In the genomic region with DNA sequence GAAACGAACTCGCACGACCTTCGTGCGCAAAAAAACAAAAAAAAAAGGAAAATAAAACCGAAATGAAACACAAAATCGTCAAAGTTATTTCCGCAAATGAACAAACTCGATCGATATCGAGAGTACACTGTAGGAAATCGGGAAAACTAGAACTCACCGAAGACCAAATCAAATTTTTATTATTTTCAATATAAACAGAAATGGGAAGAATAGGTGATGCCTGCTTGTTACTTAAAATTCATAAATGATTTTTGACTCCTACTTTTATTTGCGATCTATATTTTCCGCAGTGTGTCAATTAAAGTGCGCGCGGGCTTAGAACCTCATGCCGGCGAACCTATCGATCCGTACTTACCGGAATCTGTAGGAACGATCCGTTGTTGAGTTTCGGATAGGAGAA, we compare ENCODE assay signal across 1 fruit fly cellular context.
TF ChIP-seq lines count a peak whose summit lies in the region.

No protein-coding gene starts in this region.

TF ChIP-seq in whole organism, embryonic, 481 proteins besides CTCF, POLR2A, EP300 and RAD21 (continued from another document and continues in another):
- TF ChIP-seq Dp (GFP tag; optimal IDR thresholded peaks at IDR 0.05; lab: Kevin White, UChicago) (no peak), Lhr (GFP tag; optimal IDR thresholded peaks at IDR 0.05; lab: Kevin White, UChicago) (no peak), ham (GFP tag; IDR thresholded peaks at IDR 0.05; lab: Robert Waterston, UW) (no peak), lilli (GFP tag; optimal IDR thresholded peaks at IDR 0.05; lab: Kevin White, UChicago) (peak; percentile 38), so (GFP tag; IDR thresholded peaks at IDR 0.05; lab: Robert Waterston, UW) (no peak), Optix (GFP tag; IDR thresholded peaks at IDR 0.05; lab: Robert Waterston, UW) (no peak), pita (GFP tag; optimal IDR thresholded peaks at IDR 0.05; lab: Kevin White, UChicago) (no peak), CG15601 (tag; optimal IDR thresholded peaks at IDR 0.05; lab: Kevin White, UChicago) (no peak), jigr1 (GFP tag; IDR thresholded peaks at IDR 0.05; lab: Robert Waterston, UW) (no peak), CG18619 (GFP tag; optimal IDR thresholded peaks at IDR 0.05; lab: Kevin White, UChicago) (no peak), sim (GFP tag; IDR thresholded peaks at IDR 0.05; lab: Robert Waterston, UW) (no peak), BEAF-32 (GFP tag; optimal IDR thresholded peaks at IDR 0.05; lab: Kevin White, UChicago) (no peak), lov (optimal IDR thresholded peaks at IDR 0.05; lab: Kevin White, UChicago) (no peak), lov (GFP tag; IDR thresholded peaks at IDR 0.05; lab: Robert Waterston, UW) (no peak), CG31388 (GFP tag; optimal IDR thresholded peaks at IDR 0.05; lab: Kevin White, UChicago) (no peak), CG33557 (GFP tag; optimal IDR thresholded peaks at IDR 0.05; lab: Kevin White, UChicago) (no peak), CG16779 (GFP tag; IDR thresholded peaks at IDR 0.05; lab: Robert Waterston, UW) (no peak), gsb (GFP tag; IDR thresholded peaks at IDR 0.05; lab: Robert Waterston, UW) (no peak), wor (GFP tag; IDR thresholded peaks at IDR 0.05; lab: Robert Waterston, UW) (no peak), crol (GFP tag; IDR thresholded peaks at IDR 0.05; lab: Robert Waterston, UW) (no peak), pum (GFP tag; optimal IDR thresholded peaks at IDR 0.05; lab: Kevin White, UChicago) (no peak), CG14710 (tag; optimal IDR thresholded peaks at IDR 0.05; lab: Kevin White, UChicago) (no peak), fu2 (GFP tag; optimal IDR thresholded peaks at IDR 0.05; lab: Kevin White, UChicago) (no peak), CG10321 (GFP tag; IDR thresholded peaks at IDR 0.05; lab: Robert Waterston, UW) (no peak), CG8359 (GFP tag; optimal IDR thresholded peaks at IDR 0.05; lab: Kevin White, UChicago; ENCODE audit: borderline replicate concordance) (no peak), ssp (GFP tag; IDR thresholded peaks at IDR 0.05; lab: Robert Waterston, UW) (no peak), pnt (GFP tag; optimal IDR thresholded peaks at IDR 0.05; lab: Kevin White, UChicago) (no peak), CG6254 (GFP tag; optimal IDR thresholded peaks at IDR 0.05; lab: Kevin White, UChicago) (no peak), Med (GFP tag; lab: Kevin White, UChicago) (peak; percentile 52), Bdp1 (GFP tag; optimal IDR thresholded peaks at IDR 0.05; lab: Kevin White, UChicago) (no peak), NC2α (GFP tag; optimal IDR thresholded peaks at IDR 0.05; lab: Kevin White, UChicago) (no peak), ind (GFP tag; optimal IDR thresholded peaks at IDR 0.05; lab: Kevin White, UChicago) (peak; percentile 5), Rfx (GFP tag; IDR thresholded peaks at IDR 0.05; lab: Robert Waterston, UW) (peak; percentile 78), CG11560 (tag; IDR thresholded peaks at IDR 0.05; lab: Robert Waterston, UW) (no peak), CG12071 (GFP tag; optimal IDR thresholded peaks at IDR 0.05; lab: Kevin White, UChicago) (no peak), vnd (GFP tag; IDR thresholded peaks at IDR 0.05; lab: Robert Waterston, UW; ENCODE audit: partially characterized antibody) (no peak), Ssrp (tag; optimal IDR thresholded peaks at IDR 0.05; lab: Kevin White, UChicago) (no peak), dimm (GFP tag; IDR thresholded peaks at IDR 0.05; lab: Robert Waterston, UW) (no peak), CG11456 (GFP tag; IDR thresholded peaks at IDR 0.05; lab: Robert Waterston, UW) (0 out of 3 replicates have a peak, but pooled peaks have one; percentile 6), prd (optimal IDR thresholded peaks at IDR 0.05; lab: Kevin White, UChicago) (no peak), prd (GFP tag; IDR thresholded peaks at IDR 0.05; lab: Robert Waterston, UW) (0 out of 3 replicates have a peak, but pooled peaks have one; percentile 48), Dip3 (GFP tag; optimal IDR thresholded peaks at IDR 0.05; lab: Kevin White, UChicago) (no peak), usp (GFP tag; optimal IDR thresholded peaks at IDR 0.05; lab: Kevin White, UChicago) (no peak), CG18011 (GFP tag; optimal IDR thresholded peaks at IDR 0.05; lab: Kevin White, UChicago) (no peak), CG12219 (GFP tag; optimal IDR thresholded peaks at IDR 0.05; lab: Kevin White, UChicago) (no peak), repo (GFP tag; optimal IDR thresholded peaks at IDR 0.05; lab: Kevin White, UChicago) (no peak), gsb-n (tag; optimal IDR thresholded peaks at IDR 0.05; lab: Kevin White, UChicago) (no peak), Max (GFP tag; optimal IDR thresholded peaks at IDR 0.05; lab: Kevin White, UChicago) (no peak), CG8388 (GFP tag; optimal IDR thresholded peaks at IDR 0.05; lab: Kevin White, UChicago) (no peak), Mrtf (GFP tag; IDR thresholded peaks at IDR 0.05; lab: Robert Waterston, UW) (no peak), run (tag; optimal IDR thresholded peaks at IDR 0.05; lab: Kevin White, UChicago) (no peak), CG7372 (GFP tag; IDR thresholded peaks at IDR 0.05; lab: Robert Waterston, UW) (no peak), Doc3 (GFP tag; IDR thresholded peaks at IDR 0.05; lab: Robert Waterston, UW; ENCODE audit: partially characterized antibody) (no peak), CG17385 (GFP tag; optimal IDR thresholded peaks at IDR 0.05; lab: Kevin White, UChicago) (no peak), br (optimal IDR thresholded peaks at IDR 0.05; lab: Kevin White, UChicago) (no peak), Lpt (GFP tag; optimal IDR thresholded peaks at IDR 0.05; lab: Kevin White, UChicago) (no peak), CG1233 (GFP tag; optimal IDR thresholded peaks at IDR 0.05; lab: Kevin White, UChicago) (no peak), fd64A (GFP tag; optimal IDR thresholded peaks at IDR 0.05; lab: Kevin White, UChicago) (no peak), mam (GFP tag; optimal IDR thresholded peaks at IDR 0.05; lab: Kevin White, UChicago) (no peak), phol (tag; optimal IDR thresholded peaks at IDR 0.05; lab: Kevin White, UChicago) (no peak), ro (GFP tag; IDR thresholded peaks at IDR 0.05; lab: Robert Waterston, UW) (no peak), chinmo (GFP tag; IDR thresholded peaks at IDR 0.05; lab: Robert Waterston, UW; ENCODE audit: partially characterized antibody) (no peak), gt (GFP tag; IDR thresholded peaks at IDR 0.05; lab: Robert Waterston, UW) (no peak), CG31365 (tag; optimal IDR thresholded peaks at IDR 0.05; lab: Kevin White, UChicago) (no peak), tx (GFP tag; optimal IDR thresholded peaks at IDR 0.05; lab: Kevin White, UChicago) (no peak), HmgD (GFP tag; optimal IDR thresholded peaks at IDR 0.05; lab: Kevin White, UChicago) (no peak), Blimp-1 (GFP tag; optimal IDR thresholded peaks at IDR 0.05; lab: Kevin White, UChicago) (no peak), Rx (GFP tag; IDR thresholded peaks at IDR 0.05; lab: Robert Waterston, UW) (no peak), CG6272 (GFP tag; IDR thresholded peaks at IDR 0.05; lab: Robert Waterston, UW) (no peak), Adf1 (GFP tag; IDR thresholded peaks at IDR 0.05; lab: Robert Waterston, UW) (no peak), Hey (tag; optimal IDR thresholded peaks at IDR 0.05; lab: Kevin White, UChicago) (no peak), CG7963 (GFP tag; IDR thresholded peaks at IDR 0.05; lab: Robert Waterston, UW; ENCODE audit: partially characterized antibody) (no peak), toy (GFP tag; IDR thresholded peaks at IDR 0.05; lab: Robert Waterston, UW) (no peak), CG15269 (tag; optimal IDR thresholded peaks at IDR 0.05; lab: Kevin White, UChicago) (peak; percentile 15), eyg (GFP tag; optimal IDR thresholded peaks at IDR 0.05; lab: Kevin White, UChicago) (no peak), pros (GFP tag; optimal IDR thresholded peaks at IDR 0.05; lab: Kevin White, UChicago) (no peak), C15 (GFP tag; IDR thresholded peaks at IDR 0.05; lab: Robert Waterston, UW) (no peak), sc (optimal IDR thresholded peaks at IDR 0.05; lab: Kevin White, UChicago) (no peak), sc (GFP tag; optimal IDR thresholded peaks at IDR 0.05; lab: Kevin White, UChicago) (no peak), YL-1 (GFP tag; optimal IDR thresholded peaks at IDR 0.05; lab: Kevin White, UChicago) (no peak), zen2 (GFP tag; IDR thresholded peaks at IDR 0.05; lab: Robert Waterston, UW; ENCODE audit: partially characterized antibody) (no peak), CG17328 (GFP tag; IDR thresholded peaks at IDR 0.05; lab: Robert Waterston, UW) (no peak), HLH4C (GFP tag; IDR thresholded peaks at IDR 0.05; lab: Robert Waterston, UW; ENCODE audit: partially characterized antibody) (no peak), NfI (GFP tag; optimal IDR thresholded peaks at IDR 0.05; lab: Kevin White, UChicago) (no peak), Tbp (GFP tag; optimal IDR thresholded peaks at IDR 0.05; lab: Kevin White, UChicago) (no peak), CG32772 (GFP tag; IDR thresholded peaks at IDR 0.05; lab: Robert Waterston, UW) (no peak), HmgZ (tag; optimal IDR thresholded peaks at IDR 0.05; lab: Kevin White, UChicago) (no peak), vvl (GFP tag; IDR thresholded peaks at IDR 0.05; lab: Robert Waterston, UW) (no peak), CHES-1-like (GFP tag; optimal IDR thresholded peaks at IDR 0.05; lab: Kevin White, UChicago) (no peak), CG4820 (GFP tag; optimal IDR thresholded peaks at IDR 0.05; lab: Kevin White, UChicago) (no peak), Dip2 (GFP tag; IDR thresholded peaks at IDR 0.05; lab: Robert Waterston, UW) (no peak), gem (tag; optimal IDR thresholded peaks at IDR 0.05; lab: Kevin White, UChicago) (peak; percentile 43), oc (tag; optimal IDR thresholded peaks at IDR 0.05; lab: Kevin White, UChicago) (no peak), H15 (GFP tag; IDR thresholded peaks at IDR 0.05; lab: Robert Waterston, UW) (no peak), crc (GFP tag; optimal IDR thresholded peaks at IDR 0.05; lab: Kevin White, UChicago) (no peak), B-H1 (GFP tag; IDR thresholded peaks at IDR 0.05; lab: Robert Waterston, UW) (no peak; the same call in 2 of the 3 replicates), CG13424 (tag; optimal IDR thresholded peaks at IDR 0.05; lab: Kevin White, UChicago) (no peak), Atf-2 (GFP tag; optimal IDR thresholded peaks at IDR 0.05; lab: Kevin White, UChicago) (no peak), h (optimal IDR thresholded peaks at IDR 0.05; lab: Kevin White, UChicago) (no peak), Six4 (GFP tag; optimal IDR thresholded peaks at IDR 0.05; lab: Kevin White, UChicago) (no peak), psq (GFP tag; optimal IDR thresholded peaks at IDR 0.05; lab: Kevin White, UChicago) (no peak), CG3726 (GFP tag; IDR thresholded peaks at IDR 0.05; lab: Robert Waterston, UW) (no peak), ttk (GFP tag; IDR thresholded peaks at IDR 0.05; lab: Robert Waterston, UW) (no peak), CG7786 (GFP tag; optimal IDR thresholded peaks at IDR 0.05; lab: Kevin White, UChicago) (no peak), CG17186 (GFP tag; optimal IDR thresholded peaks at IDR 0.05; lab: Kevin White, UChicago) (no peak), CG4360 (GFP tag; IDR thresholded peaks at IDR 0.05; lab: Robert Waterston, UW) (no peak), sens-2 (GFP tag; IDR thresholded peaks at IDR 0.05; lab: Robert Waterston, UW) (no peak), MESR4 (GFP tag; optimal IDR thresholded peaks at IDR 0.05; lab: Kevin White, UChicago) (no peak), CG12236 (GFP tag; optimal IDR thresholded peaks at IDR 0.05; lab: Kevin White, UChicago) (no peak), Fer2 (tag; optimal IDR thresholded peaks at IDR 0.05; lab: Kevin White, UChicago) (no peak), Hsf (GFP tag; optimal IDR thresholded peaks at IDR 0.05; lab: Kevin White, UChicago) (no peak), CG10654 (GFP tag; optimal IDR thresholded peaks at IDR 0.05; lab: Kevin White, UChicago) (no peak), CG11723 (GFP tag; optimal IDR thresholded peaks at IDR 0.05; lab: Kevin White, UChicago) (no peak), her (GFP tag; optimal IDR thresholded peaks at IDR 0.05; lab: Kevin White, UChicago) (no peak), tup (GFP tag; optimal IDR thresholded peaks at IDR 0.05; lab: Kevin White, UChicago) (no peak), disco-r (GFP tag; optimal IDR thresholded peaks at IDR 0.05; lab: Kevin White, UChicago) (no peak), Lim3 (GFP tag; IDR thresholded peaks at IDR 0.05; lab: Robert Waterston, UW) (no peak), Dbx (GFP tag; IDR thresholded peaks at IDR 0.05; lab: Robert Waterston, UW) (peak; percentile 54; the same call in 2 of the 3 replicates), CG43689 (GFP tag; IDR thresholded peaks at IDR 0.05; lab: Robert Waterston, UW) (no peak), CG5180 (GFP tag; optimal IDR thresholded peaks at IDR 0.05; lab: Kevin White, UChicago) (no peak), crp (GFP tag; optimal IDR thresholded peaks at IDR 0.05; lab: Kevin White, UChicago) (no peak), tll (GFP tag; optimal IDR thresholded peaks at IDR 0.05; lab: Kevin White, UChicago) (no peak), btn (GFP tag; optimal IDR thresholded peaks at IDR 0.05; lab: Kevin White, UChicago) (no peak), Doc2 (GFP tag; IDR thresholded peaks at IDR 0.05; lab: Robert Waterston, UW) (no peak), nerfin-2 (GFP tag; IDR thresholded peaks at IDR 0.05; lab: Robert Waterston, UW; ENCODE audit: partially characterized antibody) (no peak), CG6791 (GFP tag; IDR thresholded peaks at IDR 0.05; lab: Robert Waterston, UW; ENCODE audit: partially characterized antibody) (no peak), NFAT (GFP tag; IDR thresholded peaks at IDR 0.05; lab: Robert Waterston, UW) (no peak), ash1 (GFP tag; optimal IDR thresholded peaks at IDR 0.05; lab: Kevin White, UChicago) (no peak), trem (tag; optimal IDR thresholded peaks at IDR 0.05; lab: Kevin White, UChicago) (no peak), pan (optimal IDR thresholded peaks at IDR 0.05; lab: Kevin White, UChicago) (no peak), pan (GFP tag; optimal IDR thresholded peaks at IDR 0.05 in 1 of 2, IDR thresholded peaks at IDR 0.05 in 1 of 2) (no peak), Oaz (GFP tag; IDR thresholded peaks at IDR 0.05; lab: Robert Waterston, UW) (0 out of 2 replicates have a peak, but pooled peaks have one; percentile 6), sr (GFP tag; IDR thresholded peaks at IDR 0.05; lab: Robert Waterston, UW) (no peak), Bgb (GFP tag; IDR thresholded peaks at IDR 0.05; lab: Robert Waterston, UW; ENCODE audit: partially characterized antibody) (no peak), otp (GFP tag; IDR thresholded peaks at IDR 0.05; lab: Robert Waterston, UW) (0 out of 3 replicates have a peak, but pooled peaks have one; percentile 18)
